Worm (Caenorhabditis elegans) whole organism, L4 larva: ENCODE measurements around the gene gtap-2.
A peak's percentile ranks its signal among the peaks of the same experiment; 100 is the strongest.
"Not testable (repeated sequence)": the region's sequence is repeated elsewhere in the genome, so short reads cannot be mapped to it uniquely, and the experiment has no call there.

ENCODE experiments used
- F10B5.3 ChIP-seq: sonication (generic microtip); optimal IDR thresholded peaks from 2 replicates; lab custom pipeline; 2016; ENCODE audit warnings: mild to moderate bottlenecking, missing genetic modification characterization, missing compliant biosample characterization
- F37D6.2 ChIP-seq: sonication (generic microtip); optimal IDR thresholded peaks from 2 replicates; lab custom pipeline; 2016; ENCODE audit warnings: mild to moderate bottlenecking, missing genetic modification characterization, missing compliant biosample characterization
- ces-1 ChIP-seq: fragments of 150-350 bp; sonication (generic microtip); optimal IDR thresholded peaks from 4 replicates; lab custom pipeline; 2014; ENCODE audit warnings: missing biosample characterization, missing genetic modification reagents, missing genetic modification characterization
- ctbp-1 ChIP-seq: fragments of 200-800 bp; sonication (Bioruptor generic); IDR thresholded peaks from 2 replicates; pipeline ENCODE4 v1.3.6; 2022; ENCODE audit warnings: missing genetic modification reagents, missing genetic modification characterization, missing compliant biosample characterization
- egl-27 ChIP-seq: sonication (generic microtip); optimal IDR thresholded peaks from 3 replicates; lab custom pipeline; 2017; ENCODE audit warnings: missing biosample characterization, missing genetic modification reagents, missing genetic modification characterization
- lin-13 ChIP-seq: fragments of 150-350 bp; optimal IDR thresholded peaks from 2 replicates; lab custom pipeline; 2014; ENCODE audit warnings: missing biosample characterization, missing genetic modification reagents, missing genetic modification characterization
- lin-15B ChIP-seq: fragments of 150-350 bp; sonication (generic microtip); optimal IDR thresholded peaks from 3 replicates; lab custom pipeline; 2014; ENCODE audit warnings: missing biosample characterization, missing genetic modification characterization
- lir-3 ChIP-seq: sonication (generic microtip); optimal IDR thresholded peaks from 2 replicates; lab custom pipeline; 2016; ENCODE audit warnings: mild to moderate bottlenecking, missing genetic modification characterization, missing compliant biosample characterization
- mes-2 ChIP-seq: sonication (generic microtip); optimal IDR thresholded peaks from 2 replicates; lab custom pipeline; 2016; ENCODE audit warnings: missing genotype, mild to moderate bottlenecking, missing genetic modification characterization, missing compliant biosample characterization; ENCODE audit not compliant: poor library complexity, severe bottlenecking
- nhr-11 ChIP-seq: fragments of 150-350 bp; optimal IDR thresholded peaks from 2 replicates; lab custom pipeline; 2014; ENCODE audit warnings: missing biosample characterization, missing genetic modification characterization
- set-16 ChIP-seq: fragments of 200-800 bp; sonication (Bioruptor generic); IDR thresholded peaks from 2 replicates; pipeline ENCODE4 v1.3.6; 2022; ENCODE audit warnings: missing genetic modification reagents, missing genetic modification characterization, missing compliant biosample characterization
- snpc-4 ChIP-seq: fragments of 150-350 bp; optimal IDR thresholded peaks from 2 replicates; lab custom pipeline; 2014; ENCODE audit warnings: missing biosample characterization, missing genetic modification characterization

- not testable (repeated sequence) for TF ChIP-seq F37D6.2 (tag; lab: Kevin White, UChicago); lin-15B (tag; lab: Kevin White, UChicago); mes-2 (tag; lab: Kevin White, UChicago); nhr-11 (tag; lab: Kevin White, UChicago); F10B5.3; ces-1 (GFP tag; lab: Kevin White, UChicago); lin-13 (GFP tag; lab: Kevin White, UChicago); egl-27; lir-3 (tag; lab: Kevin White, UChicago); snpc-4 (tag; lab: Kevin White, UChicago); set-16 (GFP tag; lab: Robert Waterston, UW)
- peak; percentile 34; the same call in 1 of the 2 replicates for TF ChIP-seq ctbp-1 (GFP tag; lab: Robert Waterston, UW)
Measured at ce11 chrIII:9849111-9849510, 40.8 kb downstream of the gtap-2 start.
